Fruit fly (Drosophila melanogaster) whole organism, prepupa: Measurements from ENCODE around the gene CG8833.

ENCODE experiments used
- Blimp-1 ChIP-seq: fragments of 200-800 bp; sonication (Bioruptor generic); optimal IDR thresholded peaks from 3 replicates; lab custom pipeline; 2017; ENCODE audit warnings: missing biosample characterization, missing genetic modification characterization, mild to moderate bottlenecking, moderate library complexity, missing genetic modification reagents
- CG10631 ChIP-seq: fragments of 200-800 bp; sonication (Bioruptor generic); optimal IDR thresholded peaks from 2 replicates; lab custom pipeline; 2016; ENCODE audit warnings: missing biosample characterization, missing genetic modification characterization
- CG10669 ChIP-seq: fragments of 200-800 bp; sonication (Bioruptor generic); optimal IDR thresholded peaks from 3 replicates; lab custom pipeline; 2018; ENCODE audit warnings: missing biosample characterization, mild to moderate bottlenecking, missing genetic modification characterization, moderate library complexity
- CG11762 ChIP-seq: fragments of 200-800 bp; sonication (Bioruptor generic); optimal IDR thresholded peaks from 3 replicates; lab custom pipeline; 2016; ENCODE audit warnings: missing biosample characterization, missing genetic modification characterization; ENCODE audit not compliant: insufficient read depth
- CG11902 ChIP-seq: fragments of 200-800 bp; sonication (Bioruptor generic); optimal IDR thresholded peaks from 3 replicates; lab custom pipeline; 2016; ENCODE audit warnings: missing biosample characterization, missing genetic modification characterization
- CG15336 ChIP-seq: fragments of 200-800 bp; sonication (Bioruptor generic); IDR thresholded peaks from 2 replicates; pipeline ENCODE4 v1.3.6; 2022; ENCODE audit warnings: missing biosample characterization, missing genetic modification characterization
- CG1621 ChIP-seq: fragments of 200-800 bp; sonication (Bioruptor generic); optimal IDR thresholded peaks from 3 replicates; lab custom pipeline; 2018; ENCODE audit warnings: missing biosample characterization, mild to moderate bottlenecking, missing genetic modification characterization
- CG16779 ChIP-seq: fragments of 200-800 bp; sonication (Bioruptor generic); optimal IDR thresholded peaks from 3 replicates; lab custom pipeline; 2017; ENCODE audit warnings: missing biosample characterization, mild to moderate bottlenecking, missing genetic modification characterization
- CG3032 ChIP-seq: fragments of 200-800 bp; optimal IDR thresholded peaks from 2 replicates; lab custom pipeline; 2019; ENCODE audit warnings: missing biosample characterization, mild to moderate bottlenecking, missing genetic modification characterization, moderate library complexity
- CG31627 ChIP-seq: fragments of 200-800 bp; sonication (Bioruptor generic); optimal IDR thresholded peaks from 3 replicates; lab custom pipeline; 2016; ENCODE audit warnings: missing biosample characterization, missing genetic modification characterization
- CG32006 ChIP-seq: fragments of 200-800 bp; sonication (Bioruptor generic); optimal IDR thresholded peaks from 3 replicates; lab custom pipeline; 2017; ENCODE audit warnings: missing biosample characterization, mild to moderate bottlenecking, missing genetic modification characterization
- CG34406 ChIP-seq: fragments of 200-800 bp; sonication (Bioruptor generic); optimal IDR thresholded peaks from 3 replicates; lab custom pipeline; 2016; ENCODE audit warnings: missing biosample characterization, missing genetic modification characterization
- CG3919 ChIP-seq: fragments of 200-800 bp; sonication (Bioruptor generic); optimal IDR thresholded peaks from 3 replicates; lab custom pipeline; 2016; ENCODE audit warnings: missing biosample characterization, missing genetic modification characterization
- CG4318 ChIP-seq: fragments of 200-800 bp; sonication (Bioruptor generic); optimal IDR thresholded peaks from 3 replicates; lab custom pipeline; 2017; ENCODE audit warnings: missing biosample characterization, mild to moderate bottlenecking, missing genetic modification characterization
- CG6163 ChIP-seq: fragments of 200-800 bp; sonication (Bioruptor generic); IDR thresholded peaks from 3 replicates; pipeline ENCODE4 v1.3.6; 2022; ENCODE audit warnings: missing biosample characterization, missing genetic modification characterization
- CG6276 ChIP-seq: fragments of 200-800 bp; sonication (Bioruptor generic); optimal IDR thresholded peaks from 2 replicates; lab custom pipeline; 2017; ENCODE audit warnings: missing biosample characterization, mild to moderate bottlenecking, missing genetic modification characterization
- CG6792 ChIP-seq: fragments of 200-800 bp; sonication (Bioruptor generic); optimal IDR thresholded peaks from 3 replicates; lab custom pipeline; 2016; ENCODE audit warnings: missing biosample characterization, missing genetic modification characterization
- CG6854 ChIP-seq: fragments of 200-800 bp; sonication (Bioruptor generic); optimal IDR thresholded peaks from 2 replicates; lab custom pipeline; 2017; ENCODE audit warnings: missing biosample characterization, mild to moderate bottlenecking, missing genetic modification characterization
- CG7368 ChIP-seq: fragments of 200-800 bp; sonication (Bioruptor generic); optimal IDR thresholded peaks from 3 replicates; lab custom pipeline; 2016; ENCODE audit warnings: missing biosample characterization, missing genetic modification characterization
- CG8119 ChIP-seq: fragments of 200-800 bp; sonication (Bioruptor generic); IDR thresholded peaks from 3 replicates; pipeline ENCODE4 v1.3.6; 2022; ENCODE audit warnings: missing biosample characterization, missing genetic modification characterization
- CG8319 ChIP-seq: fragments of 200-800 bp; sonication (Bioruptor generic); optimal IDR thresholded peaks from 3 replicates; lab custom pipeline; 2016; ENCODE audit warnings: missing biosample characterization, missing genetic modification characterization
- CG8632 ChIP-seq: fragments of 200-800 bp; sonication (Bioruptor generic); optimal IDR thresholded peaks from 3 replicates; lab custom pipeline; 2016; ENCODE audit warnings: missing biosample characterization, missing genetic modification characterization
- Eip75B ChIP-seq: fragments of 200-800 bp; sonication (Bioruptor generic); optimal IDR thresholded peaks from 3 replicates; lab custom pipeline; 2016; ENCODE audit warnings: missing biosample characterization, missing genetic modification characterization
- Eip93F ChIP-seq: fragments of 200-800 bp; sonication (Bioruptor generic); optimal IDR thresholded peaks from 2 replicates; lab custom pipeline; 2016; ENCODE audit warnings: missing biosample characterization, mild to moderate bottlenecking, missing genetic modification characterization
- Ets21C ChIP-seq: fragments of 200-800 bp; sonication (Bioruptor generic); optimal IDR thresholded peaks from 3 replicates; lab custom pipeline; 2016; ENCODE audit warnings: missing biosample characterization, missing genetic modification characterization
- Gug ChIP-seq: fragments of 200-800 bp; sonication (Bioruptor generic); IDR thresholded peaks from 2 replicates; pipeline ENCODE4 v1.3.6; 2022; ENCODE audit warnings: missing biosample characterization, missing genetic modification characterization
- Hr38 ChIP-seq: sonication (Bioruptor generic); optimal IDR thresholded peaks from 2 replicates; lab custom pipeline; 2016; ENCODE audit warnings: missing biosample characterization, missing genetic modification characterization
- Hr39 ChIP-seq: fragments of 200-800 bp; sonication (Bioruptor generic); optimal IDR thresholded peaks from 2 replicates; lab custom pipeline; 2016; ENCODE audit warnings: missing biosample characterization, missing genetic modification characterization
- Hr4 ChIP-seq: fragments of 200-800 bp; sonication (Bioruptor generic); optimal IDR thresholded peaks from 3 replicates; lab custom pipeline; 2016; ENCODE audit warnings: missing biosample characterization, missing genetic modification characterization
- Lpt ChIP-seq: fragments of 200-800 bp; sonication (Bioruptor generic); optimal IDR thresholded peaks from 3 replicates; lab custom pipeline; 2016; ENCODE audit warnings: missing biosample characterization, missing genetic modification characterization
- Met ChIP-seq: fragments of 200-800 bp; sonication (Bioruptor generic); optimal IDR thresholded peaks from 3 replicates; lab custom pipeline; 2016; ENCODE audit warnings: missing biosample characterization, missing genetic modification characterization
- OdsH ChIP-seq: fragments of 200-800 bp; sonication (Bioruptor generic); optimal IDR thresholded peaks from 3 replicates; lab custom pipeline; 2016; ENCODE audit warnings: missing biosample characterization, missing genetic modification characterization
- Smox ChIP-seq: fragments of 200-800 bp; sonication (Bioruptor generic); optimal IDR thresholded peaks from 3 replicates; lab custom pipeline; 2016; ENCODE audit warnings: missing biosample characterization, missing genetic modification characterization
- Sox102F ChIP-seq: fragments of 200-800 bp; sonication (Bioruptor generic); optimal IDR thresholded peaks from 2 replicates; lab custom pipeline; 2016; ENCODE audit warnings: missing biosample characterization, mild to moderate bottlenecking, missing genetic modification characterization
- Sox14 ChIP-seq: fragments of 200-800 bp; sonication (Bioruptor generic); optimal IDR thresholded peaks from 3 replicates; lab custom pipeline; 2016; ENCODE audit warnings: missing biosample characterization, missing genetic modification characterization
- Sox15 ChIP-seq: fragments of 200-800 bp; sonication (Bioruptor generic); optimal IDR thresholded peaks from 3 replicates; lab custom pipeline; 2016; ENCODE audit warnings: missing biosample characterization, missing genetic modification characterization
- achi ChIP-seq: fragments of 200-800 bp; sonication (Bioruptor generic); optimal IDR thresholded peaks from 3 replicates; lab custom pipeline; 2016; ENCODE audit warnings: missing biosample characterization, missing genetic modification characterization
- acj6 ChIP-seq: fragments of 200-800 bp; sonication (Bioruptor generic); optimal IDR thresholded peaks from 3 replicates; lab custom pipeline; 2016; ENCODE audit warnings: missing biosample characterization, missing genetic modification characterization
- cyc ChIP-seq: fragments of 200-800 bp; sonication (Bioruptor generic); optimal IDR thresholded peaks from 3 replicates; lab custom pipeline; 2016; ENCODE audit warnings: missing biosample characterization, missing genetic modification characterization
- dac ChIP-seq: fragments of 200-800 bp; sonication (Bioruptor generic); optimal IDR thresholded peaks from 2 replicates; lab custom pipeline; 2017; ENCODE audit warnings: missing biosample characterization, mild to moderate bottlenecking, missing genetic modification characterization
- dsx ChIP-seq: fragments of 200-800 bp; optimal IDR thresholded peaks from 3 replicates; lab custom pipeline; 2019; ENCODE audit warnings: missing biosample characterization, mild to moderate bottlenecking, missing genetic modification characterization, moderate library complexity; ENCODE audit not compliant: poor library complexity, severe bottlenecking
- esn ChIP-seq: fragments of 200-800 bp; sonication (Bioruptor generic); optimal IDR thresholded peaks from 2 replicates; lab custom pipeline; 2016; ENCODE audit warnings: missing biosample characterization, mild to moderate bottlenecking, missing genetic modification characterization, moderate library complexity
- fd59A ChIP-seq: fragments of 200-800 bp; sonication (Bioruptor generic); optimal IDR thresholded peaks from 2 replicates; lab custom pipeline; 2017; ENCODE audit warnings: missing biosample characterization, mild to moderate bottlenecking, missing genetic modification characterization, missing genetic modification reagents
- fkh ChIP-seq: fragments of 200-800 bp; sonication (Bioruptor generic); optimal IDR thresholded peaks from 3 replicates; lab custom pipeline; 2017; ENCODE audit warnings: missing biosample characterization, mild to moderate bottlenecking, missing genetic modification characterization, moderate library complexity
- lz ChIP-seq: fragments of 200-800 bp; sonication (Bioruptor generic); optimal IDR thresholded peaks from 3 replicates; lab custom pipeline; 2016; ENCODE audit warnings: missing biosample characterization, missing genetic modification characterization
- pdm3 ChIP-seq: fragments of 200-800 bp; sonication (Bioruptor generic); optimal IDR thresholded peaks from 3 replicates; lab custom pipeline; 2016; ENCODE audit warnings: missing biosample characterization, missing genetic modification characterization
- salr ChIP-seq, 2 experiments: fragments of 200-800 bp; sonication (Bioruptor generic); optimal IDR thresholded peaks; 3 replicates each; lab custom pipeline; 2016 to 2018; ENCODE audit warnings: missing biosample characterization in 2 of 2, missing genetic modification characterization in 2 of 2, mild to moderate bottlenecking in 1 of 2
- spab ChIP-seq: fragments of 200-800 bp; sonication (Bioruptor generic); optimal IDR thresholded peaks from 2 replicates; lab custom pipeline; 2017; ENCODE audit warnings: missing biosample characterization, mild to moderate bottlenecking, missing genetic modification characterization, missing genetic modification reagents
- topi ChIP-seq: fragments of 200-800 bp; sonication (Bioruptor generic); optimal IDR thresholded peaks from 3 replicates; lab custom pipeline; 2016; ENCODE audit warnings: missing biosample characterization, missing genetic modification characterization
- vri ChIP-seq: fragments of 200-800 bp; sonication (Bioruptor generic); optimal IDR thresholded peaks from 3 replicates; lab custom pipeline; 2016; ENCODE audit warnings: missing biosample characterization, mild to moderate bottlenecking, missing genetic modification characterization

The CG8833 gene

dm6 chr3L:13919794-13920631 is 8.8 kb downstream of the CG8833 start:
- TF ChIP-seq CG16779 (tag; lab: Kevin White, UChicago) (peak; percentile 29), pdm3 (GFP tag; lab: Kevin White, UChicago) (peak; percentile 78), CG10631 (GFP tag; lab: Kevin White, UChicago) (peak; percentile 77), Eip75B (GFP tag; lab: Kevin White, UChicago) (peak; percentile 75), CG1621 (tag; lab: Kevin White, UChicago) (peak; percentile 12), Sox15 (peak; percentile 53), CG4318 (GFP tag; lab: Kevin White, UChicago) (peak; percentile 63), fkh (GFP tag; lab: Kevin White, UChicago) (peak; percentile 81), Hr38 (no peak), Ets21C (peak; percentile 59), CG32006 (GFP tag; lab: Kevin White, UChicago) (peak; percentile 88), Smox (GFP tag; lab: Kevin White, UChicago) (peak; percentile 74), Hr39 (GFP tag; lab: Kevin White, UChicago) (peak; percentile 68), esn (GFP tag; lab: Kevin White, UChicago) (peak; percentile 78), CG11902 (GFP tag; lab: Kevin White, UChicago) (no peak), cyc (GFP tag; lab: Kevin White, UChicago) (peak; percentile 62), Gug (GFP tag; lab: Robert Waterston, UW) (peak; percentile 37; the same call in 1 of the 2 replicates), CG6276 (GFP tag; lab: Kevin White, UChicago) (peak; percentile 57), CG6792 (GFP tag; lab: Kevin White, UChicago) (peak; percentile 63), CG34406 (peak; percentile 30), CG15336 (peak; percentile 65; the same call in 1 of the 2 replicates), CG10669 (peak; percentile 60), CG3032 (tag; lab: Kevin White, UChicago) (peak; percentile 44), CG8319 (GFP tag; lab: Kevin White, UChicago) (peak; percentile 57), Met (peak; percentile 80), dac (peak; percentile 46), dsx (GFP tag; lab: Kevin White, UChicago) (peak; percentile 54), acj6 (GFP tag; lab: Kevin White, UChicago) (peak; percentile 71), Eip93F (GFP tag; lab: Kevin White, UChicago) (no peak), topi (GFP tag; lab: Kevin White, UChicago) (peak; percentile 62), CG6854 (GFP tag; lab: Kevin White, UChicago) (peak; percentile 18), CG8632 (GFP tag; lab: Kevin White, UChicago) (peak; percentile 61), Blimp-1 (GFP tag; lab: Kevin White, UChicago) (peak; percentile 9), CG8119 (peak; percentile 67; the same call in 2 of the 3 replicates), OdsH (peak; percentile 78), CG7368 (GFP tag; lab: Kevin White, UChicago) (peak; percentile 6), Hr4 (GFP tag; lab: Kevin White, UChicago) (peak; percentile 84), Sox14 (GFP tag; lab: Kevin White, UChicago) (peak; percentile 81), lz (GFP tag; lab: Kevin White, UChicago) (peak; percentile 74), CG3919 (GFP tag; lab: Kevin White, UChicago) (peak; percentile 65), Sox102F (peak; percentile 74), fd59A (GFP tag; lab: Kevin White, UChicago) (peak; percentile 55), CG11762 (GFP tag; lab: Kevin White, UChicago) (peak; percentile 70), spab (GFP tag; lab: Kevin White, UChicago) (peak; percentile 50), salr (GFP tag; optimal IDR thresholded peaks at IDR 0.05; lab: Kevin White, UChicago) (peak in 1 of 2 experiments; percentile 76), CG31627 (GFP tag; lab: Kevin White, UChicago) (peak; percentile 57), Lpt (GFP tag; lab: Kevin White, UChicago) (peak; percentile 58), CG6163 (0 out of 3 replicates have a peak, but pooled peaks have one; percentile 32), vri (GFP tag; lab: Kevin White, UChicago) (peak; percentile 39), achi (peak; percentile 74)
